Fruit fly (Drosophila melanogaster) whole organism: ENCODE measurements around the gene Or74a.

Source experiments
- CG8478 ChIP-seq: fragments of >200 bp; optimal IDR thresholded peaks from 2 replicates; lab custom pipeline; 2018; ENCODE audit warnings: inconsistent platforms
- pan ChIP-seq: fragments of >200 bp; optimal IDR thresholded peaks from 2 replicates; lab custom pipeline; 2017
- usp ChIP-seq: fragments of >200 bp; optimal IDR thresholded peaks from 2 replicates; lab custom pipeline; 2017; ENCODE audit warnings: missing biosample characterization, missing genetic modification characterization, mixed read lengths

DNA sequence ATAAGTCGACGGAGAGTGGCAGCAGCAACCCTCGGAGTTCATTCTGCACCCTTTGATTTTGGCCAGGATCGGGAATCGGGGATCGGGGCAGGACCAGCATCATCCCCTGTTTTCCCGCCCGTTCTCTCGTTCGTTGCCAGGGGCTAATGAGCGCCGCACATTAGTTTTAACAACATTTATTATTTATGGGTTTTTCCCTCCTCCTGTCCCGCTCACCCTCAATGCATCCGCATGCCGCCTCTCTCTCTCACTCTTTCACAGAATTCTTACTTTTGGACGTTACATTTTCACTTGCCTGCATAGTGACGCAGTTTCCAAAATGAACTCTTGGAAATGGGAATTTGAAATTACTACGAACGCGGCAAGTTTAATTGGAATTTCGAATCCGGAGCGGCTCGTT is 38.0 kb upstream of the Or74a start:
- TF ChIP-seq pan (lab: Kevin White, UChicago) = no peak
- no peak for TF ChIP-seq usp (GFP tag; lab: Kevin White, UChicago)
- no peak for TF ChIP-seq CG8478
